Worm (Caenorhabditis elegans) whole organism, L1 larva: ENCODE results near the gene scl-3.

Source experiments
- aha-1 ChIP-seq: fragments of 150-350 bp; optimal IDR thresholded peaks from 2 replicates; lab custom pipeline; 2014; ENCODE audit warnings: missing biosample characterization, missing genetic modification characterization
- aly-2 ChIP-seq: fragments of 150-350 bp; optimal IDR thresholded peaks from 2 replicates; lab custom pipeline; 2014; ENCODE audit warnings: missing biosample characterization, missing genetic modification characterization
- ceh-82 ChIP-seq, 3 experiments: fragments of 150-350 bp in 1 of 3; sonication (generic microtip) in 2 of 3; optimal IDR thresholded peaks; 2 replicates each; lab custom pipeline; 2014 to 2017; ENCODE audit warnings: missing biosample characterization in 3 of 3, missing genetic modification characterization in 3 of 3
- elt-2 ChIP-seq: sonication (generic microtip); optimal IDR thresholded peaks from 2 replicates; lab custom pipeline; 2016; ENCODE audit warnings: missing genetic modification characterization, mild to moderate bottlenecking, inconsistent platforms, missing compliant biosample characterization, missing genetic modification reagents
- fkh-4 ChIP-seq: sonication (generic microtip); optimal IDR thresholded peaks from 2 replicates; lab custom pipeline; 2016; ENCODE audit warnings: missing compliant biosample characterization, missing genetic modification characterization, borderline replicate concordance
- jun-1 ChIP-seq: fragments of 150-350 bp; optimal IDR thresholded peaks from 2 replicates; lab custom pipeline; 2014; ENCODE audit warnings: missing biosample characterization, missing genetic modification reagents, missing genetic modification characterization
- unc-98 ChIP-seq: fragments of 200-800 bp; sonication (Bioruptor generic); IDR thresholded peaks from 2 replicates; pipeline ENCODE4 v1.3.6; 2022; ENCODE audit warnings: missing genetic modification characterization, missing compliant biosample characterization

DNA sequence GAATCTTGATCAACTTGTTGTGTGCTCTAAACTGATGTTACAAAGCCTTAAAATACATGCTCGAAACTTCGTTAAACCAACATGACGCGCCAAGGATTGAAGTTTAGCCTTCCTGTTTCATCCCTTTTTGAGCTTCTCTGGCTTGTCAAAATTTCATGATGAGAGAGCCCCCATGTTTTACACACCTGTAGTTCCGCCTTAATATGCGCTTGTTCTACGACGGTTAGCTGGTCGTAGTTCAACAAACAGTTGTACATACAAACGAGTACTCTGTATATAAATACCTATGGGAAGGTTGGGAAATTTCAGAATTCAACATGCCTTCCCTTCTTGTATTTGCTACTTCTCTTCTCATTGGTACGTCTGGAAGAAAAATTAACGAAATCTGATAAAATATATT, 9.1 kb downstream of the scl-3 start, which contains the start of gene scl-6:
- TF ChIP-seq fkh-4 (tag; lab: Kevin White, UChicago) (no peak), aly-2 (tag; lab: Kevin White, UChicago) (no peak), jun-1 (tag; lab: Kevin White, UChicago) (no peak), elt-2 (tag; lab: Kevin White, UChicago) (no peak), aha-1 (tag; lab: Kevin White, UChicago) (no peak), unc-98 (no peak), ceh-82 (tag; optimal IDR thresholded peaks at IDR 0.05; lab: Kevin White, UChicago) (no peak)
